Worm (Caenorhabditis elegans) whole organism, young adult: ENCODE results near the gene ins-15.

ENCODE experiments used
- C06A6.2 ChIP-seq: fragments of 200-800 bp; sonication (Bioruptor generic); conservative IDR thresholded peaks from 2 replicates; pipeline ENCODE4 v1.3.6; 2022; ENCODE audit warnings: missing genetic modification characterization, missing compliant biosample characterization
- D2030.7 ChIP-seq: fragments of 200-800 bp; sonication (Bioruptor generic); IDR thresholded peaks from 2 replicates; pipeline ENCODE4 v1.3.6; 2022; ENCODE audit warnings: missing genetic modification reagents, missing genetic modification characterization, missing compliant biosample characterization
- F23B12.7 ChIP-seq: sonication (generic microtip); optimal IDR thresholded peaks from 2 replicates; lab custom pipeline; 2017; ENCODE audit warnings: missing genetic modification characterization, mild to moderate bottlenecking, missing compliant biosample characterization, antibody characterized with exemption, moderate library complexity; ENCODE audit not compliant: insufficient read depth
- F33H1.4 ChIP-seq: fragments of 200-800 bp; sonication (Bioruptor generic); IDR thresholded peaks from 2 replicates; pipeline ENCODE4 v1.3.6; 2022; ENCODE audit warnings: missing genetic modification reagents, missing genetic modification characterization, missing compliant biosample characterization
- F55B11.4 ChIP-seq: sonication (generic microtip); optimal IDR thresholded peaks from 2 replicates; lab custom pipeline; 2016; ENCODE audit warnings: missing compliant biosample characterization, missing genetic modification characterization, borderline replicate concordance; ENCODE audit not compliant: insufficient read depth
- K12H6.12 ChIP-seq: fragments of 200-800 bp; sonication (Bioruptor generic); optimal IDR thresholded peaks from 2 replicates; lab custom pipeline; 2018; ENCODE audit warnings: mild to moderate bottlenecking, missing genetic modification characterization, missing compliant biosample characterization
- Y56A3A.18 ChIP-seq: fragments of 200-800 bp; sonication (Bioruptor generic); IDR thresholded peaks from 2 replicates; pipeline ENCODE4 v1.3.6; 2022; ENCODE audit warnings: missing genetic modification reagents, missing genetic modification characterization, missing compliant biosample characterization
- Y79H2A.3 ChIP-seq: fragments of 200-800 bp; sonication (Bioruptor generic); conservative IDR thresholded peaks from 2 replicates; pipeline ENCODE4 v1.3.6; 2022; ENCODE audit warnings: missing genetic modification reagents, missing genetic modification characterization, missing compliant biosample characterization
- ZK185.1 ChIP-seq: sonication (generic microtip); optimal IDR thresholded peaks from 2 replicates; lab custom pipeline; 2016; ENCODE audit warnings: mild to moderate bottlenecking, missing genetic modification characterization, missing compliant biosample characterization; ENCODE audit not compliant: poor library complexity, severe bottlenecking
- ama-1 ChIP-seq, 3 experiments: fragments of 150-350 bp in 1 of 3; sonication (generic microtip) in 2 of 3; optimal IDR thresholded peaks; 2 replicates each; lab custom pipeline; 2014 to 2018; ENCODE audit warnings: missing biosample characterization in 2 of 3, missing genetic modification characterization in 2 of 3, missing genetic modification reagents in 2 of 3
- attf-3 ChIP-seq: fragments of 200-800 bp; sonication (Bioruptor generic); conservative IDR thresholded peaks from 2 replicates; pipeline ENCODE4 v1.3.6; 2022; ENCODE audit warnings: missing genetic modification reagents, missing genetic modification characterization, missing compliant biosample characterization
- bed-2 ChIP-seq: fragments of 200-800 bp; sonication (Bioruptor generic); IDR thresholded peaks from 2 replicates; pipeline ENCODE4 v1.3.6; 2022; ENCODE audit warnings: missing genetic modification reagents, missing genetic modification characterization, missing compliant biosample characterization
- ceh-100 ChIP-seq: fragments of 200-800 bp; sonication (Bioruptor generic); IDR thresholded peaks from 2 replicates; pipeline ENCODE4 v1.3.6; 2022; ENCODE audit warnings: missing genetic modification reagents, missing genetic modification characterization, missing compliant biosample characterization
- ceh-27 ChIP-seq: fragments of 200-800 bp; sonication (Bioruptor generic); optimal IDR thresholded peaks from 2 replicates; lab custom pipeline; 2018; ENCODE audit warnings: mild to moderate bottlenecking, missing genetic modification characterization, moderate library complexity, missing compliant biosample characterization
- ceh-40 ChIP-seq: fragments of 200-800 bp; sonication (Bioruptor generic); IDR thresholded peaks from 2 replicates; pipeline ENCODE4 v1.3.6; 2022; ENCODE audit warnings: missing genetic modification characterization, missing compliant biosample characterization
- ceh-58 ChIP-seq: fragments of 200-800 bp; sonication (Bioruptor generic); IDR thresholded peaks from 2 replicates; pipeline ENCODE4 v1.3.6; 2022; ENCODE audit warnings: missing genetic modification characterization, missing compliant biosample characterization
- die-1 ChIP-seq: sonication (generic microtip); optimal IDR thresholded peaks from 2 replicates; lab custom pipeline; 2016; ENCODE audit warnings: missing genotype, mild to moderate bottlenecking, missing genetic modification characterization, missing compliant biosample characterization
- dox-1 ChIP-seq: fragments of 200-800 bp; sonication (Bioruptor generic); IDR thresholded peaks from 2 replicates; pipeline ENCODE4 v1.3.6; 2022; ENCODE audit warnings: missing genetic modification reagents, missing genetic modification characterization, missing compliant biosample characterization
- dpl-1 ChIP-seq: fragments of 150-350 bp; optimal IDR thresholded peaks from 2 replicates; lab custom pipeline; 2014; ENCODE audit warnings: missing biosample characterization, missing genetic modification reagents, missing genetic modification characterization
- efl-1 ChIP-seq: fragments of 150-350 bp; optimal IDR thresholded peaks from 2 replicates; lab custom pipeline; 2014; ENCODE audit warnings: missing biosample characterization, missing genetic modification reagents, missing genetic modification characterization
- egl-44 ChIP-seq: fragments of 200-800 bp; sonication (Bioruptor generic); IDR thresholded peaks from 2 replicates; pipeline ENCODE4 v1.3.6; 2022; ENCODE audit warnings: missing genetic modification reagents, missing genetic modification characterization, missing compliant biosample characterization
- egrh-3 ChIP-seq: fragments of 200-800 bp; sonication (Bioruptor generic); IDR thresholded peaks from 2 replicates; pipeline ENCODE4 v1.3.6; 2022; ENCODE audit warnings: missing genetic modification reagents, missing genetic modification characterization, missing compliant biosample characterization
- fkh-3 ChIP-seq: sonication (generic microtip); optimal IDR thresholded peaks from 2 replicates; lab custom pipeline; 2016; ENCODE audit warnings: mild to moderate bottlenecking, missing genetic modification characterization, missing compliant biosample characterization
- him-1 ChIP-seq: sonication (generic microtip); optimal IDR thresholded peaks from 2 replicates; lab custom pipeline; 2016; ENCODE audit warnings: missing genotype, missing genetic modification reagents, missing genetic modification characterization, missing compliant biosample characterization
- hlh-26 ChIP-seq: fragments of 200-800 bp; sonication (Bioruptor generic); conservative IDR thresholded peaks from 2 replicates; pipeline ENCODE4 v1.3.6; 2022; ENCODE audit warnings: missing genetic modification reagents, missing genetic modification characterization, missing compliant biosample characterization
- let-607 ChIP-seq, 2 experiments: fragments of 200-800 bp in 1 of 2; sonication (Bioruptor generic) in 1 of 2; sonication (generic microtip) in 1 of 2; optimal IDR thresholded peaks; 2 replicates each; lab custom pipeline; 2016 to 2018; ENCODE audit warnings: mild to moderate bottlenecking in 2 of 2, missing compliant biosample characterization in 2 of 2, missing genetic modification characterization in 2 of 2, moderate library complexity in 2 of 2, missing genotype in 1 of 2
- lin-26 ChIP-seq: fragments of 200-800 bp; sonication (Bioruptor generic); IDR thresholded peaks from 2 replicates; pipeline ENCODE4 v1.3.6; 2022; ENCODE audit warnings: missing genetic modification reagents, missing genetic modification characterization, missing compliant biosample characterization
- lin-54 ChIP-seq: fragments of 200-800 bp; sonication (Bioruptor generic); optimal IDR thresholded peaks from 2 replicates; lab custom pipeline; 2018; ENCODE audit warnings: mild to moderate bottlenecking, missing genetic modification characterization, missing compliant biosample characterization
- lsl-1 ChIP-seq: fragments of 200-800 bp; sonication (Bioruptor generic); optimal IDR thresholded peaks from 2 replicates; lab custom pipeline; 2018; ENCODE audit warnings: mild to moderate bottlenecking, missing genetic modification characterization, moderate library complexity, missing compliant biosample characterization
- madf-3 ChIP-seq: fragments of 200-800 bp; sonication (Bioruptor generic); IDR thresholded peaks from 2 replicates; pipeline ENCODE4 v1.3.6; 2022; ENCODE audit warnings: missing genetic modification reagents, missing genetic modification characterization, missing compliant biosample characterization
- madf-6 ChIP-seq: fragments of 200-800 bp; sonication (Bioruptor generic); IDR thresholded peaks from 2 replicates; pipeline ENCODE4 v1.3.6; 2022; ENCODE audit warnings: missing genetic modification reagents, missing genetic modification characterization, missing compliant biosample characterization
- madf-8 ChIP-seq: fragments of 200-800 bp; sonication (Bioruptor generic); conservative IDR thresholded peaks from 2 replicates; pipeline ENCODE4 v1.3.6; 2022; ENCODE audit warnings: missing genetic modification reagents, missing genetic modification characterization, missing compliant biosample characterization
- mxl-1 ChIP-seq: sonication (generic microtip); optimal IDR thresholded peaks from 2 replicates; lab custom pipeline; 2016; ENCODE audit warnings: missing genetic modification characterization, missing compliant biosample characterization
- nhr-80 ChIP-seq: sonication (generic microtip); optimal IDR thresholded peaks from 2 replicates; lab custom pipeline; 2016; ENCODE audit warnings: missing genetic modification characterization, missing compliant biosample characterization
- pbrm-1 ChIP-seq: fragments of 200-800 bp; sonication (Bioruptor generic); IDR thresholded peaks from 2 replicates; pipeline ENCODE4 v1.3.6; 2022; ENCODE audit warnings: missing genetic modification reagents, missing genetic modification characterization, missing compliant biosample characterization
- snpc-1.1 ChIP-seq: sonication (generic microtip); optimal IDR thresholded peaks from 2 replicates; lab custom pipeline; 2017; ENCODE audit warnings: missing genetic modification characterization, mild to moderate bottlenecking, missing compliant biosample characterization, antibody characterized with exemption, moderate library complexity, missing genotype, missing genetic modification reagents; ENCODE audit not compliant: insufficient read depth
- somi-1 ChIP-seq: fragments of 200-800 bp; sonication (Bioruptor generic); optimal IDR thresholded peaks from 2 replicates; lab custom pipeline; 2018; ENCODE audit warnings: mild to moderate bottlenecking, missing genetic modification characterization, missing compliant biosample characterization
- unc-130 ChIP-seq: sonication (generic microtip); optimal IDR thresholded peaks from 2 replicates; lab custom pipeline; 2016; ENCODE audit warnings: missing genetic modification reagents, missing genetic modification characterization, missing compliant biosample characterization
- ztf-18 ChIP-seq: sonication (generic microtip); optimal IDR thresholded peaks from 2 replicates; lab custom pipeline; 2016; ENCODE audit warnings: missing genotype, mild to moderate bottlenecking, missing genetic modification characterization, missing compliant biosample characterization
- ztf-22 ChIP-seq: fragments of 200-800 bp; sonication (Bioruptor generic); optimal IDR thresholded peaks from 2 replicates; lab custom pipeline; 2018; ENCODE audit warnings: mild to moderate bottlenecking, missing genetic modification characterization, moderate library complexity, missing compliant biosample characterization
- ztf-28 ChIP-seq: fragments of 200-800 bp; sonication (Bioruptor generic); IDR thresholded peaks from 2 replicates; pipeline ENCODE4 v1.3.6; 2022; ENCODE audit warnings: missing genetic modification reagents, missing genetic modification characterization, missing compliant biosample characterization

Gene ins-15

DNA sequence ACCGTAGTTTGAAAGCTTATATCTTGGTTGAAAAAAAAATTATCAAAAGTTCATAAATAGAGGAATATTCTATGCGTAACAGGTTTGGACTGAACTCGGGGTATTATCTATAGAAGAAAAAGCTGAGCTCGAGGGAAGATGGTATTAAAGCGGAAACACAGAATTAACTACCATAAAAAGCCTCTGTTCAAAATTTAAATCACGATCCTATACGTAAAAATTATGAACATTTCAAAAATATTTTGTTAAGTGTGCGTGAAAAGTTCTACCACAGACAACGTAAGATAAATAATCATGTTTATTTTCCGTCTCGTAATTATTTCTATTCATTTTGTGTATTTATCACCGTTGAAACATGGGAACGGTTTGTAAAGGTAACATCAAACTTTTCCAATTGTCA lies 1.9 kb upstream of the ins-15 start, which contains the start of gene F41G3.5:
F41G3.5 (plus strand) TSS at position 301 of the 400 bp plus-strand sequence.
- TF ChIP-seq ceh-58 (GFP tag; lab: Robert Waterston, UW) (no peak), efl-1 (GFP tag; lab: Kevin White, UChicago) (no peak), somi-1 (no peak), ceh-40 (GFP tag; lab: Robert Waterston, UW) (no peak), pbrm-1 (GFP tag; lab: Robert Waterston, UW) (no peak), egrh-3 (GFP tag; lab: Robert Waterston, UW) (no peak), snpc-1.1 (tag; lab: Kevin White, UChicago) (no peak)
- TF ChIP-seq, all 124 proteins: peak for 0

DNA sequence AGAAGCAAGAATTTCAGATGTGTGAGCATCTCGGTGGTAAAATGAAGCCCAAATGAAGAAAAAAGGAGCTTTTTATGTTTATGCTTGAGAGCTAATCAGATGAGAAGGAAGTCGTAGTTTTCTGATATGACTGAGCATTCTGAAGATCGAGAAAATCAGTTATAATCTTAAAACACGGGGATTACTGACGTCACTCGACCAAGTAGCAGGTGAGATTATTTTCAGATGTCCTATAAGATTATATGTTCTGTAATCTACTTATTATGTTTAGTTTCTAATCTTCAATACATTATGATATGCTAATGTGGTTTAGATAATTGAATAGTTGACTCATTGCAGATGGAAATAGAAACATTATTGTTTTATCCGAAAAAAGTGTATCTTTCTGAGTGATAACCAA lies 1.2 kb upstream of the ins-15 start, which contains the start of gene ins-14:
ins-14 (minus strand) TSS at position 32 of the 400 bp plus-strand sequence.
- TF ChIP-seq ZK185.1 (tag; lab: Kevin White, UChicago): no peak
- no peak for TF ChIP-seq efl-1 (GFP tag; lab: Kevin White, UChicago)

DNA sequence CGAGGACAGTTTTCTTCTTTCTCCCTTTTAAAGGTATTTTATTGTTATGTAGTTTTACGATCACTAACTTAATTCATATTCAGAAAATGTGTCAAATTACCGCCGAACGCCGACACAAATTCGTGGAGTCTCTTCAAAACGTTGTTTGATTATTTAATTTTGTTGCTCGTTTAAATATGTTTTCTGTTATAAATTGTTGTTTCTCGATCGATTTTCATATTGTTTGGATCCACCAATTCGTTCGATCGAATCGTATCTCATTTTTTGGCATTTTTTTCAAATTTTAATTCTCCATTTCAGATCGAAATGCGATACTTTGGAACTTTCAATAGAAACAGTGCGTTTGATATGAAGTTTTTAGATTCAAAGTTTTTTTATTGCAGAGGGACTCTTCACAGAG lies 1.9 kb downstream of the ins-15 start, which contains the start of gene F41G3.6:
F41G3.6 (plus strand) TSS at position 301 of the 400 bp plus-strand sequence.
- TF ChIP-seq him-1 (tag; lab: Kevin White, UChicago) (no peak), mxl-1 (tag; lab: Kevin White, UChicago) (no peak), ceh-40 (GFP tag; lab: Robert Waterston, UW) (no peak), F55B11.4 (no peak), ama-1 (optimal IDR thresholded peaks at IDR 0.05; lab: Kevin White, UChicago) (no peak), ama-1 (GFP tag; optimal IDR thresholded peaks at IDR 0.05; lab: Kevin White, UChicago) (no peak), unc-130 (GFP tag; lab: Kevin White, UChicago) (no peak)

DNA sequence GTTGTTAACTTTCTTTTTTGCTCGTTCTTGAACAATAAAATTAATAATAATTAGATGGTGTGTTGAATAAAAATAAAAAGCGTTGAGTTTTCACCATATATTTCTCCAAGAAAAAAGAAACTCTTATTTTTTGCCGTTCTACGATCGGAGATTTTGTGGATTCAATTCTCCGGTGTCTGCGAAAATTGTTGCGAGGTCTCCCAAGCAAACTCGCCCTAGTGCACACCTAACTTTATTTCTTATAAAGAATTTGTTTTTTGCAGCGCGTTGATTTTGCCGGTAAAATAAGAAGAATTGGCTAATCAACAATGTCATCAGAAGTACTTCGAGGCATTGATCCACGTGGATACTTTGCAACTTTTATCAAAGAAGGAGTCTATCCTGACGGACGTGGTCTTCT lies 3.1 kb downstream of the ins-15 start, which contains the start of gene exos-8:
exos-8 (plus strand) TSS at position 264 of the 400 bp plus-strand sequence.
- TF ChIP-seq F33H1.4 (peak; percentile 21; the same call in 1 of the 2 replicates), madf-3 (GFP tag; lab: Robert Waterston, UW) (0 out of 2 replicates have a peak, but pooled peaks have one; percentile 15), dpl-1 (GFP tag; lab: Kevin White, UChicago) (peak; percentile 37), Y56A3A.18 (GFP tag; lab: Robert Waterston, UW) (no peak), madf-6 (GFP tag; lab: Robert Waterston, UW) (0 out of 2 replicates have a peak, but pooled peaks have one; percentile 16), attf-3 (GFP tag; lab: Robert Waterston, UW) (peak; percentile 65), madf-8 (GFP tag; lab: Robert Waterston, UW) (peak; percentile 36; the same call in 1 of the 2 replicates), ztf-22 (GFP tag; lab: Kevin White, UChicago) (no peak), hlh-26 (no peak), ztf-28 (GFP tag; lab: Robert Waterston, UW) (no peak), ceh-100 (GFP tag; lab: Robert Waterston, UW) (peak; percentile 97), bed-2 (GFP tag; lab: Robert Waterston, UW) (peak; percentile 64; the same call in 1 of the 2 replicates), D2030.7 (GFP tag; lab: Robert Waterston, UW) (peak; percentile 69; the same call in 1 of the 2 replicates), lin-26 (GFP tag; lab: Robert Waterston, UW) (0 out of 2 replicates have a peak, but pooled peaks have one; percentile 51), C06A6.2 (GFP tag; lab: Robert Waterston, UW) (no peak), let-607 (tag; optimal IDR thresholded peaks at IDR 0.05; lab: Kevin White, UChicago) (no peak), ztf-18 (tag; lab: Kevin White, UChicago) (peak; percentile 33), Y79H2A.3 (GFP tag; lab: Robert Waterston, UW) (no peak), him-1 (tag; lab: Kevin White, UChicago) (peak; percentile 12), lsl-1 (GFP tag; lab: Kevin White, UChicago) (peak; percentile 34), egl-44 (GFP tag; lab: Robert Waterston, UW) (0 out of 2 replicates have a peak, but pooled peaks have one; percentile 20), nhr-80 (tag; lab: Kevin White, UChicago) (peak; percentile 54), dox-1 (GFP tag; lab: Robert Waterston, UW) (peak; percentile 57), die-1 (tag; lab: Kevin White, UChicago) (peak; percentile 19), ZK185.1 (tag; lab: Kevin White, UChicago) (peak; percentile 48), fkh-3 (tag; lab: Kevin White, UChicago) (no peak), lin-54 (peak; percentile 40), ceh-27 (GFP tag; lab: Kevin White, UChicago) (peak; percentile 60), K12H6.12 (tag; lab: Kevin White, UChicago) (peak; percentile 32), F23B12.7 (tag; lab: Kevin White, UChicago) (peak; percentile 86)
